5 fruit fly cellular contexts compared by ENCODE assay signal in the genomic region with DNA sequence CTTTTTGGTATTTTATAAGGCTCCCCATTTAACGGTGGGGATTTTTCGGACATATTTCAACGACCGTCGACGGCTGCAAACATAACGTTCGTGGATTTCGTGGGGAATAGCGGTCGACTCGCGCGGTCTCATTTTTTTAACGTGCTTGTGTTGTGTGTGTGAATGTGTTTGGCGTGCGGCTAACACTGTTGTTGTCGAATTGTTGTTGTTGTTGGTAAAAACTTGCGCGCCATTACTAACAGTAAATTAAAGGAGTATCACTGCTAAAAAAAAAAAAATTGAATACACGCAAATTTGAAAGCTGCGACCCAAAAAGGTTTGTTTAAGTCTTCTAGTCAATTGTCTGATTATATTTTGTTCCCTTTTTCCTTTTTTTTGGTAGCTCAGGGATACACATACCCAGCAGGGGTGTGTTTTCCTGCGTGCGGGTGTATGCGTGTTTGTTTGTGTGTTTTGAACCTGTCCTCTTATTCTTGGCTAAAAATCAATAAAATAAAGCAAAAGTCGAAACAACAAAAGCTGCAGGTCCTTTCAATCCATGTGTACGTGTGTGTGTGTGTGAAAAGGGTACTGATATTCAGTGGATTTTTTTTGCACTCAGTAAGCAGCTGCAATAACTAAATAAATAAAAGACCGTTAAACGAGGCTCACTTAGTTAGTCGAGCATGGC.
A peak's percentile ranks its signal among the peaks of the same experiment; 100 is the strongest.
TF ChIP-seq lines count a peak whose summit lies in the region.

CG12991 (plus strand) TSS at position 80 of the 670 bp plus-strand sequence.

- TF ChIP-seq CTCF in whole organism, embryonic (GFP tag; optimal IDR thresholded peaks at IDR 0.05; lab: Kevin White, UChicago) = no peak

TF ChIP-seq in whole organism, adult, 20 proteins besides CTCF, POLR2A, EP300 and RAD21:
- TF ChIP-seq kay (GFP tag; lab: Kevin White, UChicago; ENCODE audit: borderline replicate concordance) = no peak
- TF ChIP-seq Crg-1 (GFP tag; optimal IDR thresholded peaks at IDR 0.05; lab: Kevin White, UChicago) = no peak
- TF ChIP-seq cnc (optimal IDR thresholded peaks at IDR 0.05; lab: Kevin White, UChicago) = no peak
- TF ChIP-seq CG12768 (GFP tag; optimal IDR thresholded peaks at IDR 0.05; lab: Kevin White, UChicago) = peak; percentile 22
- peak; percentile 22 for TF ChIP-seq bab1 (GFP tag; optimal IDR thresholded peaks at IDR 0.05; lab: Kevin White, UChicago)
- TF ChIP-seq Mnt (GFP tag; optimal IDR thresholded peaks at IDR 0.05; lab: Kevin White, UChicago) = peak; percentile 91
- no peak for TF ChIP-seq CG33017 (tag; optimal IDR thresholded peaks at IDR 0.05; lab: Kevin White, UChicago)
- TF ChIP-seq ovo (GFP tag; optimal IDR thresholded peaks at IDR 0.05; lab: Kevin White, UChicago) = peak; percentile 38
- TF ChIP-seq CG7045 (GFP tag; optimal IDR thresholded peaks at IDR 0.05; lab: Kevin White, UChicago) = no peak
- TF ChIP-seq toe (GFP tag; optimal IDR thresholded peaks at IDR 0.05; lab: Kevin White, UChicago) = no peak
- no peak for TF ChIP-seq CG5204 (GFP tag; optimal IDR thresholded peaks at IDR 0.05; lab: Kevin White, UChicago)
- no peak for TF ChIP-seq Hr96 (GFP tag; optimal IDR thresholded peaks at IDR 0.05; lab: Kevin White, UChicago)
- TF ChIP-seq CG1620 (GFP tag; optimal IDR thresholded peaks at IDR 0.05; lab: Kevin White, UChicago) = peak; percentile 11
- peak; percentile 39 for TF ChIP-seq CG7101 (tag; optimal IDR thresholded peaks at IDR 0.05; lab: Kevin White, UChicago)
- no peak for TF ChIP-seq CG14711 (tag; optimal IDR thresholded peaks at IDR 0.05; lab: Kevin White, UChicago)
- TF ChIP-seq CG11617 (GFP tag; optimal IDR thresholded peaks at IDR 0.05; lab: Kevin White, UChicago) = no peak

TF ChIP-seq in whole organism, embryonic, 481 proteins besides CTCF, POLR2A, EP300 and RAD21 (continues in another document):
- peak; percentile 47 for TF ChIP-seq CG6765 (GFP tag; optimal IDR thresholded peaks at IDR 0.05; lab: Kevin White, UChicago)
- no peak for TF ChIP-seq CG8388 (GFP tag; optimal IDR thresholded peaks at IDR 0.05; lab: Kevin White, UChicago)
- peak; percentile 15; the same call in 1 of the 2 replicates for TF ChIP-seq Ptx1 (GFP tag; IDR thresholded peaks at IDR 0.05; lab: Robert Waterston, UW)
- TF ChIP-seq CG1647 (GFP tag; optimal IDR thresholded peaks at IDR 0.05; lab: Kevin White, UChicago) = no peak
- no peak for TF ChIP-seq CG8944 (GFP tag; optimal IDR thresholded peaks at IDR 0.05; lab: Kevin White, UChicago)
- TF ChIP-seq CG5953 (GFP tag; IDR thresholded peaks at IDR 0.05; lab: Robert Waterston, UW) = no peak
- no peak for TF ChIP-seq Ets97D (GFP tag; optimal IDR thresholded peaks at IDR 0.05; lab: Kevin White, UChicago)
- TF ChIP-seq Hmx (GFP tag; optimal IDR thresholded peaks at IDR 0.05; lab: Kevin White, UChicago) = no peak
- no peak for TF ChIP-seq wor (GFP tag; IDR thresholded peaks at IDR 0.05; lab: Robert Waterston, UW)
- no peak for TF ChIP-seq sisA (GFP tag; IDR thresholded peaks at IDR 0.05; lab: Robert Waterston, UW)
- TF ChIP-seq bcd (GFP tag; optimal IDR thresholded peaks at IDR 0.05; lab: Kevin White, UChicago) = no peak
- TF ChIP-seq phol (tag; optimal IDR thresholded peaks at IDR 0.05; lab: Kevin White, UChicago) = no peak
- TF ChIP-seq CG5245 (GFP tag; optimal IDR thresholded peaks at IDR 0.05; lab: Kevin White, UChicago) = no peak
- no peak; the same call in 2 of the 3 replicates for TF ChIP-seq B-H1 (GFP tag; IDR thresholded peaks at IDR 0.05; lab: Robert Waterston, UW)
- no peak for TF ChIP-seq dmrt99B (tag; optimal IDR thresholded peaks at IDR 0.05; lab: Kevin White, UChicago)
- TF ChIP-seq Fer3 (tag; optimal IDR thresholded peaks at IDR 0.05; lab: Kevin White, UChicago) = peak; percentile 30
- TF ChIP-seq Med (GFP tag; lab: Kevin White, UChicago) = peak; percentile 59
- TF ChIP-seq CG10565 (GFP tag; optimal IDR thresholded peaks at IDR 0.05; lab: Kevin White, UChicago) = no peak

TF ChIP-seq in whole organism, prepupa, 60 proteins besides CTCF, POLR2A, EP300 and RAD21 (continues in another document):
- no peak for TF ChIP-seq CG8632 (GFP tag; optimal IDR thresholded peaks at IDR 0.05; lab: Kevin White, UChicago)
- TF ChIP-seq CG11902 (GFP tag; optimal IDR thresholded peaks at IDR 0.05; lab: Kevin White, UChicago) = no peak
- TF ChIP-seq CG6276 (GFP tag; optimal IDR thresholded peaks at IDR 0.05; lab: Kevin White, UChicago) = peak; percentile 42
- no peak for TF ChIP-seq Sox15 (GFP tag; optimal IDR thresholded peaks at IDR 0.05; lab: Kevin White, UChicago)
- TF ChIP-seq fd59A (GFP tag; optimal IDR thresholded peaks at IDR 0.05; lab: Kevin White, UChicago) = no peak
- peak; percentile 16 for TF ChIP-seq cyc (GFP tag; optimal IDR thresholded peaks at IDR 0.05; lab: Kevin White, UChicago)
- no peak for TF ChIP-seq Eip93F (GFP tag; optimal IDR thresholded peaks at IDR 0.05; lab: Kevin White, UChicago)
- no peak for TF ChIP-seq CG31627 (GFP tag; optimal IDR thresholded peaks at IDR 0.05; lab: Kevin White, UChicago)
- TF ChIP-seq CG6854 (GFP tag; optimal IDR thresholded peaks at IDR 0.05; lab: Kevin White, UChicago) = no peak
- TF ChIP-seq Ets21C (GFP tag; optimal IDR thresholded peaks at IDR 0.05; lab: Kevin White, UChicago) = no peak
- TF ChIP-seq dac (GFP tag; optimal IDR thresholded peaks at IDR 0.05; lab: Kevin White, UChicago) = no peak
- TF ChIP-seq net (GFP tag; optimal IDR thresholded peaks at IDR 0.05; lab: Kevin White, UChicago) = peak; percentile 31
- peak; percentile 27 for TF ChIP-seq Met (GFP tag; optimal IDR thresholded peaks at IDR 0.05; lab: Kevin White, UChicago)
- peak; percentile 8 for TF ChIP-seq CG16779 (tag; optimal IDR thresholded peaks at IDR 0.05; lab: Kevin White, UChicago)
- TF ChIP-seq salr (GFP tag; optimal IDR thresholded peaks at IDR 0.05; lab: Kevin White, UChicago) = no peak
- TF ChIP-seq Eip78C (GFP tag; lab: Kevin White, UChicago) = peak; percentile 62
- no peak for TF ChIP-seq CG34406 (GFP tag; optimal IDR thresholded peaks at IDR 0.05; lab: Kevin White, UChicago)
- no peak for TF ChIP-seq Hr38 (GFP tag; optimal IDR thresholded peaks at IDR 0.05; lab: Kevin White, UChicago)
- TF ChIP-seq Gug (GFP tag; IDR thresholded peaks at IDR 0.05; lab: Robert Waterston, UW) = no peak

TF ChIP-seq in whole organism, pupa, 21 proteins besides CTCF, POLR2A, EP300 and RAD21 (continues in another document):
- TF ChIP-seq CG13204 (GFP tag; optimal IDR thresholded peaks at IDR 0.05; lab: Kevin White, UChicago) (no peak), CG10348 (GFP tag; IDR thresholded peaks at IDR 0.05; lab: Robert Waterston, UW) (no peak), CG8159 (tag; optimal IDR thresholded peaks at IDR 0.05; lab: Kevin White, UChicago) (no peak), Snoo (tag; optimal IDR thresholded peaks at IDR 0.05; lab: Kevin White, UChicago) (no peak), CG17806 (tag; optimal IDR thresholded peaks at IDR 0.05; lab: Kevin White, UChicago) (no peak), CG8301 (tag; optimal IDR thresholded peaks at IDR 0.05; lab: Kevin White, UChicago) (peak; percentile 0), CG9948 (tag; optimal IDR thresholded peaks at IDR 0.05; lab: Kevin White, UChicago) (no peak), CG14655 (GFP tag; optimal IDR thresholded peaks at IDR 0.05; lab: Kevin White, UChicago) (no peak), CG12605 (GFP tag; IDR thresholded peaks at IDR 0.05; lab: Robert Waterston, UW) (peak; percentile 36; the same call in 1 of the 2 replicates), CG34367 (tag; optimal IDR thresholded peaks at IDR 0.05; lab: Kevin White, UChicago) (no peak), EcR (GFP tag; optimal IDR thresholded peaks at IDR 0.05; lab: Kevin White, UChicago) (no peak), CG4496 (GFP tag; IDR thresholded peaks at IDR 0.05; lab: Robert Waterston, UW) (0 out of 3 replicates have a peak, but pooled peaks have one; percentile 59), D1 (tag; optimal IDR thresholded peaks at IDR 0.05; lab: Kevin White, UChicago) (no peak), CG15710 (tag; optimal IDR thresholded peaks at IDR 0.05; lab: Kevin White, UChicago) (no peak), rn (GFP tag; IDR thresholded peaks at IDR 0.05; lab: Robert Waterston, UW) (no peak), gl (tag; optimal IDR thresholded peaks at IDR 0.05; lab: Kevin White, UChicago) (no peak), CG32121 (GFP tag; IDR thresholded peaks at IDR 0.05; lab: Robert Waterston, UW) (no peak), Pif1B (GFP tag; optimal IDR thresholded peaks at IDR 0.05; lab: Kevin White, UChicago) (no peak), fd96Ca (GFP tag; IDR thresholded peaks at IDR 0.05; lab: Robert Waterston, UW) (no peak), Pif1A (GFP tag; optimal IDR thresholded peaks at IDR 0.05; lab: Kevin White, UChicago) (peak; percentile 30)

TF ChIP-seq in whole organism, wandering third instar larva, 38 proteins besides CTCF, POLR2A, EP300 and RAD21:
- TF ChIP-seq Jra (GFP tag; optimal IDR thresholded peaks at IDR 0.05; lab: Kevin White, UChicago) (peak; percentile 10), Hnf4 (GFP tag; optimal IDR thresholded peaks at IDR 0.05; lab: Kevin White, UChicago) (peak; percentile 25), Abd-B (GFP tag; optimal IDR thresholded peaks at IDR 0.05; lab: Kevin White, UChicago) (no peak), Hr78 (GFP tag; optimal IDR thresholded peaks at IDR 0.05; lab: Kevin White, UChicago) (no peak), fru (GFP tag; optimal IDR thresholded peaks at IDR 0.05; lab: Kevin White, UChicago) (peak; percentile 47), jim (GFP tag; optimal IDR thresholded peaks at IDR 0.05; lab: Kevin White, UChicago) (peak; percentile 4), dsf (GFP tag; optimal IDR thresholded peaks at IDR 0.05; lab: Kevin White, UChicago; ENCODE audit: borderline replicate concordance) (no peak), woc (GFP tag; optimal IDR thresholded peaks at IDR 0.05; lab: Kevin White, UChicago) (peak; percentile 27), pan (optimal IDR thresholded peaks at IDR 0.05; lab: Kevin White, UChicago) (no peak), OdsH (GFP tag; optimal IDR thresholded peaks at IDR 0.05; lab: Kevin White, UChicago) (peak; percentile 57), br (GFP tag; optimal IDR thresholded peaks at IDR 0.05; lab: Kevin White, UChicago) (peak; percentile 13), foxo (GFP tag; optimal IDR thresholded peaks at IDR 0.05; lab: Kevin White, UChicago) (peak in 1 of 2 experiments; percentile 41), Dfd (GFP tag; optimal IDR thresholded peaks at IDR 0.05; lab: Kevin White, UChicago) (no peak), ey (GFP tag; optimal IDR thresholded peaks at IDR 0.05; lab: Kevin White, UChicago) (peak; percentile 13), h (GFP tag; optimal IDR thresholded peaks at IDR 0.05; lab: Kevin White, UChicago) (peak; percentile 34), rgr (GFP tag; optimal IDR thresholded peaks at IDR 0.05; lab: Kevin White, UChicago) (peak; percentile 36), Hr83 (GFP tag; optimal IDR thresholded peaks at IDR 0.05; lab: Kevin White, UChicago; ENCODE audit: poor library complexity, severe bottlenecking) (no peak), Sp1 (GFP tag; optimal IDR thresholded peaks at IDR 0.05; lab: Kevin White, UChicago) (peak; percentile 30), psq (GFP tag; optimal IDR thresholded peaks at IDR 0.05; lab: Kevin White, UChicago) (peak; percentile 15), HLH106 (tag; optimal IDR thresholded peaks at IDR 0.05; lab: Kevin White, UChicago) (peak; percentile 9)
TF ChIP-seq in whole organism, wandering third instar larva: peak in this region for 14.
